Fruit fly (Drosophila melanogaster): Measurements from ENCODE around the gene CG14422.

The CG14422 gene

DNA sequence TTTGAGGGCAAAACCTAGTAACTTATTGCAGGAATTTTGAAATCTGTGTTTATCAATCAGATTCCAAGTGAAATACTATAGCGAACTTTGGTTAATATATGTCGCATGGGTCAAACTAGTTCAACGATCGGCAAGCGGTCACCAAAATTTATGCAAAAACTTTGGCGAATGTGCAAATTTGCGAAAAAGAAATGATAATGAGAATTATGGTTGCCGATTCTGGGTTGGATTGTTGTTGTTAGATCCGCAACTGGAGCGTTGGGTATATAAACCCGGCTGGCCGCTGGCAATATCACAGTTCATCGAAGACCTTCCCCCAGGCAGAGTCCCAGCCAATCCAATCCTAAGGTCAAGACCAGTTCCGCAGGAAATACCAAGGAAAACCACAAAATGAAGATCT, at the start of gene CG14422:
Gene CG14422 (plus strand): TSS at position 301 of the 400 bp plus-strand sequence.
- TF ChIP-seq CTCF (GFP tag; optimal IDR thresholded peaks at IDR 0.05) = no peak
- no peak for TF ChIP-seq Dek (tag; optimal IDR thresholded peaks at IDR 0.05)
- TF ChIP-seq Atf3 (GFP tag; optimal IDR thresholded peaks at IDR 0.05) = no peak
- TF ChIP-seq chn (GFP tag; optimal IDR thresholded peaks at IDR 0.05) = no peak
- no peak for TF ChIP-seq Med (GFP tag)

- 0 out of 2 replicates have a peak, but pooled peaks have one; percentile 20 for TF ChIP-seq lmd (GFP tag; IDR thresholded peaks at IDR 0.05)
- 0 out of 3 replicates have a peak, but pooled peaks have one; percentile 23 for TF ChIP-seq dysf (GFP tag; IDR thresholded peaks at IDR 0.05)
- no peak for TF ChIP-seq CG16813 (GFP tag; IDR thresholded peaks at IDR 0.05; ENCODE audit: partially characterized antibody)
- TF ChIP-seq Hsf (GFP tag; optimal IDR thresholded peaks at IDR 0.05) = peak; percentile 1
- TF ChIP-seq Sox102F (GFP tag; optimal IDR thresholded peaks at IDR 0.05) = peak; percentile 49
- TF ChIP-seq gem (tag; optimal IDR thresholded peaks at IDR 0.05) = peak; percentile 28
- TF ChIP-seq CG6689 (GFP tag; IDR thresholded peaks at IDR 0.05) = peak; percentile 35; the same call in 1 of the 2 replicates
- peak; percentile 51; the same call in 1 of the 3 replicates for TF ChIP-seq ci (GFP tag; IDR thresholded peaks at IDR 0.05)
- TF ChIP-seq Sox100B (GFP tag; optimal IDR thresholded peaks at IDR 0.05) = no peak
- TF ChIP-seq Bdp1 (GFP tag; optimal IDR thresholded peaks at IDR 0.05) = no peak
- peak; percentile 23 for TF ChIP-seq CG18599 (GFP tag; optimal IDR thresholded peaks at IDR 0.05)
- peak; percentile 51; the same call in 1 of the 2 replicates for TF ChIP-seq ttk (GFP tag; IDR thresholded peaks at IDR 0.05)
- TF ChIP-seq rib (GFP tag; IDR thresholded peaks at IDR 0.05) = no peak
- TF ChIP-seq danr (GFP tag; IDR thresholded peaks at IDR 0.05) = no peak
- no peak for TF ChIP-seq CG2875 (GFP tag; optimal IDR thresholded peaks at IDR 0.05)
- no peak for TF ChIP-seq CG13287 (GFP tag; IDR thresholded peaks at IDR 0.05; ENCODE audit: partially characterized antibody)
- TF ChIP-seq CG10209 (GFP tag; optimal IDR thresholded peaks at IDR 0.05) = no peak
- TF ChIP-seq CG8290 (GFP tag; optimal IDR thresholded peaks at IDR 0.05) = no peak
- TF ChIP-seq CG8290 (tag; optimal IDR thresholded peaks at IDR 0.05) = peak in 1 of 2 experiments; percentile 47
- TF ChIP-seq Blimp-1 (GFP tag; optimal IDR thresholded peaks at IDR 0.05) = peak; percentile 17
- TF ChIP-seq unpg (GFP tag; optimal IDR thresholded peaks at IDR 0.05) = peak; percentile 20
- no peak for TF ChIP-seq ro (GFP tag; IDR thresholded peaks at IDR 0.05)
- no peak for TF ChIP-seq prd (optimal IDR thresholded peaks at IDR 0.05)
- TF ChIP-seq prd (GFP tag; IDR thresholded peaks at IDR 0.05) = peak; percentile 35; the same call in 1 of the 3 replicates
- TF ChIP-seq CG17385 (GFP tag; optimal IDR thresholded peaks at IDR 0.05) = peak; percentile 2
- peak; percentile 6 for TF ChIP-seq Oli (tag; optimal IDR thresholded peaks at IDR 0.05)
- TF ChIP-seq CG1603 (tag; optimal IDR thresholded peaks at IDR 0.05) = peak; percentile 49
- TF ChIP-seq phol (tag; optimal IDR thresholded peaks at IDR 0.05) = peak; percentile 5
- TF ChIP-seq CG9727 (GFP tag; optimal IDR thresholded peaks at IDR 0.05) = no peak
- peak; percentile 36 for TF ChIP-seq dmrt99B (tag; optimal IDR thresholded peaks at IDR 0.05)
- TF ChIP-seq Dad (GFP tag; optimal IDR thresholded peaks at IDR 0.05) = no peak
- TF ChIP-seq CG2678 (tag; optimal IDR thresholded peaks at IDR 0.05) = peak; percentile 4
- TF ChIP-seq row (GFP tag; IDR thresholded peaks at IDR 0.05) = peak; percentile 18; the same call in 1 of the 3 replicates
- TF ChIP-seq Gug (GFP tag; IDR thresholded peaks at IDR 0.05) = 0 out of 4 replicates have a peak, but pooled peaks have one; percentile 12
- TF ChIP-seq vvl (GFP tag; IDR thresholded peaks at IDR 0.05) = peak; percentile 18; the same call in 1 of the 2 replicates
- TF ChIP-seq Hr51 (GFP tag; optimal IDR thresholded peaks at IDR 0.05) = peak in 1 of 2 experiments; percentile 13
- TF ChIP-seq CG10959 (GFP tag; IDR thresholded peaks at IDR 0.05) = no peak
- TF ChIP-seq az2 (GFP tag; optimal IDR thresholded peaks at IDR 0.05) = no peak
- TF ChIP-seq ERR (GFP tag; optimal IDR thresholded peaks at IDR 0.05) = no peak
- TF ChIP-seq CG7839 (tag; optimal IDR thresholded peaks at IDR 0.05) = peak; percentile 21
- TF ChIP-seq H2.0 (GFP tag; IDR thresholded peaks at IDR 0.05) = 0 out of 2 replicates have a peak, but pooled peaks have one; percentile 9
- TF ChIP-seq Xbp1 (GFP tag; optimal IDR thresholded peaks at IDR 0.05) = peak; percentile 14
- TF ChIP-seq CG31441 (GFP tag; IDR thresholded peaks at IDR 0.05) = 0 out of 2 replicates have a peak, but pooled peaks have one; percentile 23
- TF ChIP-seq CG10979 (tag; optimal IDR thresholded peaks at IDR 0.05) = peak; percentile 11
These were observed 36.0 kb upstream of the CG14422 start for dm6 chrX:2907105-2907694.

All from whole organism, embryonic.